Worm (Caenorhabditis elegans) whole organism, L1 larva: ENCODE results near the gene twnk-1.

Experiments
- alr-1 ChIP-seq: fragments of 200-800 bp; sonication (Bioruptor generic); optimal IDR thresholded peaks from 2 replicates; lab custom pipeline; 2018; ENCODE audit warnings: borderline replicate concordance, mild to moderate bottlenecking, missing genetic modification characterization, missing compliant biosample characterization
- ama-1 ChIP-seq: fragments of 150-350 bp; optimal IDR thresholded peaks from 2 replicates; lab custom pipeline; 2014
- ces-1 ChIP-seq: fragments of 150-350 bp; optimal IDR thresholded peaks from 2 replicates; lab custom pipeline; 2014; ENCODE audit warnings: missing biosample characterization, missing genetic modification reagents, missing genetic modification characterization
- fkh-4 ChIP-seq: sonication (generic microtip); optimal IDR thresholded peaks from 2 replicates; lab custom pipeline; 2016; ENCODE audit warnings: missing compliant biosample characterization, missing genetic modification characterization, borderline replicate concordance
- hpl-2 ChIP-seq: fragments of 150-350 bp; optimal IDR thresholded peaks from 2 replicates; lab custom pipeline; 2014; ENCODE audit warnings: missing biosample characterization, missing genetic modification reagents, missing genetic modification characterization
- jun-1 ChIP-seq: fragments of 150-350 bp; optimal IDR thresholded peaks from 2 replicates; lab custom pipeline; 2014; ENCODE audit warnings: missing biosample characterization, missing genetic modification reagents, missing genetic modification characterization
- lin-35 ChIP-seq, 2 experiments: fragments of 150-350 bp; optimal IDR thresholded peaks; 2 replicates each; lab custom pipeline; 2014; ENCODE audit warnings: missing biosample characterization in 2 of 2, missing genetic modification characterization in 2 of 2, missing genetic modification reagents in 2 of 2
- nhr-12 ChIP-seq: sonication (generic microtip); optimal IDR thresholded peaks from 2 replicates; lab custom pipeline; 2017; ENCODE audit warnings: missing biosample characterization, missing genetic modification characterization
- snpc-4 ChIP-seq: fragments of 150-350 bp; optimal IDR thresholded peaks from 2 replicates; lab custom pipeline; 2014; ENCODE audit warnings: missing biosample characterization, missing genetic modification characterization
- unc-62 ChIP-seq: fragments of 150-350 bp; optimal IDR thresholded peaks from 2 replicates; lab custom pipeline; 2014; ENCODE audit warnings: missing biosample characterization, missing genetic modification reagents, missing genetic modification characterization
- xbp-1 ChIP-seq: sonication (generic microtip); optimal IDR thresholded peaks from 2 replicates; lab custom pipeline; 2016; ENCODE audit warnings: missing genetic modification characterization, missing compliant biosample characterization
- zip-4 ChIP-seq: fragments of 200-800 bp; sonication (Bioruptor generic); optimal IDR thresholded peaks from 2 replicates; lab custom pipeline; 2018; ENCODE audit warnings: mild to moderate bottlenecking, missing genetic modification characterization, moderate library complexity, missing compliant biosample characterization
- ztf-11 ChIP-seq, 2 experiments: sonication (generic microtip); optimal IDR thresholded peaks; 2 replicates each; lab custom pipeline; 2016 to 2017; ENCODE audit warnings: missing genetic modification characterization in 2 of 2, missing biosample characterization in 1 of 2, missing compliant biosample characterization in 1 of 2

ce11 chrX:5802582-5802981 lies 11.6 kb downstream of the twnk-1 start:
- TF ChIP-seq jun-1 (tag; lab: Kevin White, UChicago) (no peak), ama-1 (lab: Kevin White, UChicago) (no peak), hpl-2 (no peak), snpc-4 (tag; lab: Kevin White, UChicago) (no peak), zip-4 (GFP tag; lab: Kevin White, UChicago) (no peak), nhr-12 (tag; lab: Kevin White, UChicago) (no peak), lin-35 (GFP tag; optimal IDR thresholded peaks at IDR 0.05; lab: Kevin White, UChicago) (no peak), fkh-4 (no peak), xbp-1 (tag; lab: Kevin White, UChicago) (no peak), ces-1 (GFP tag; lab: Kevin White, UChicago) (no peak), unc-62 (GFP tag; lab: Kevin White, UChicago) (no peak), alr-1 (tag; lab: Kevin White, UChicago) (no peak), ztf-11 (tag; optimal IDR thresholded peaks at IDR 0.05; lab: Kevin White, UChicago) (no peak)
